Worm (Caenorhabditis elegans): Measurements from ENCODE around the gene igcm-1.

DNA sequence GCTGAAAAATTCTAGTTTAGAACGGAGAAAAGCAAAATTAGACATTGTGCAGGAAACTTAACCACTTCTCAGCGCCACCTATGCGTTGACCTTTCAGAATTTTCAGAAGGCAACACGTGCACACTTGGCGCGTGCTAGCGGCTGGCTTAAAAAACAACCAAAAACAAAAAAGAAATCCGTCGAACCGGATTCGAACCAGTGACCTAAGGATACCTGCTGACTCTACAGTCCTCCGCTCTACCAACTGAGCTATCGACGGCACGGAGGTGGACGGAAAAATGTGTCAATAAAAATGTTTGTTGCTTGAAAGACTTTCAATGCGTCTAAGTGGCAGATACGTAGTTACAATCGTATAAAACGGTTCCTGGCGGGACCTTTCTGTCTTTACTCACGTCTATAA is 13.9 kb upstream of the igcm-1 start:
- no peak for TF ChIP-seq unc-42 (tag; optimal IDR thresholded peaks at IDR 0.05)
- no peak for TF ChIP-seq unc-55 (GFP tag; optimal IDR thresholded peaks at IDR 0.05)
- TF ChIP-seq pat-9 (tag; optimal IDR thresholded peaks at IDR 0.05): no peak
- TF ChIP-seq mec-3 (tag; optimal IDR thresholded peaks at IDR 0.05; ENCODE audit: borderline replicate concordance): no peak
- no peak for TF ChIP-seq unc-3 (GFP tag; conservative IDR thresholded peaks at IDR 0.05)
- TF ChIP-seq unc-3 (tag; optimal IDR thresholded peaks at IDR 0.05): no peak
- TF ChIP-seq nfya-1 (tag; optimal IDR thresholded peaks at IDR 0.05): no peak
- no peak for TF ChIP-seq pag-3 (tag; optimal IDR thresholded peaks at IDR 0.05; ENCODE audit: borderline replicate concordance)
- TF ChIP-seq lim-6 (tag; optimal IDR thresholded peaks at IDR 0.05): no peak
- no peak for TF ChIP-seq T23F11.4 (GFP tag; optimal IDR thresholded peaks at IDR 0.05)

Measured in whole organism, late embryonic.